Fruit fly (Drosophila melanogaster) whole organism, embryonic: ENCODE results near the gene Nak.

Experiments used
- B-H1 ChIP-seq: fragments of 200-800 bp; sonication (Bioruptor generic); IDR thresholded peaks from 3 replicates; pipeline ENCODE4 v1.3.6; 2022; ENCODE audit warnings: missing biosample characterization, missing genetic modification characterization
- B-H2 ChIP-seq: fragments of 200-800 bp; sonication (Bioruptor generic); optimal IDR thresholded peaks from 2 replicates; lab custom pipeline; 2018; ENCODE audit warnings: missing biosample characterization, mild to moderate bottlenecking, missing genetic modification characterization
- BEAF-32 ChIP-seq: fragments of 200-800 bp; sonication (Bioruptor generic); optimal IDR thresholded peaks from 3 replicates; lab custom pipeline; 2017; ENCODE audit warnings: missing biosample characterization, missing genetic modification characterization, mild to moderate bottlenecking, moderate library complexity, missing genetic modification reagents
- CG10267 ChIP-seq: fragments of 200-800 bp; sonication (Bioruptor generic); optimal IDR thresholded peaks from 2 replicates; lab custom pipeline; 2018; ENCODE audit warnings: missing biosample characterization, mild to moderate bottlenecking, missing genetic modification characterization, moderate library complexity
- CG10366 ChIP-seq: fragments of 200-800 bp; sonication (Bioruptor generic); IDR thresholded peaks from 2 replicates; pipeline ENCODE4 v1.3.6; 2022; ENCODE audit warnings: missing biosample characterization, missing genetic modification characterization
- CG11504 ChIP-seq: fragments of 200-800 bp; sonication (Bioruptor generic); optimal IDR thresholded peaks from 3 replicates; lab custom pipeline; 2019; ENCODE audit warnings: missing biosample characterization, mild to moderate bottlenecking, missing genetic modification characterization, moderate library complexity
- CG12299 ChIP-seq: fragments of 200-800 bp; sonication (Bioruptor generic); optimal IDR thresholded peaks from 2 replicates; lab custom pipeline; 2018; ENCODE audit warnings: missing biosample characterization, mild to moderate bottlenecking, missing genetic modification characterization
- CG14014 ChIP-seq: fragments of 200-800 bp; sonication (Bioruptor generic); IDR thresholded peaks from 2 replicates; pipeline ENCODE4 v1.3.6; 2022; ENCODE audit warnings: missing biosample characterization, missing genetic modification characterization
- CG15011 ChIP-seq: fragments of 200-800 bp; sonication (Bioruptor generic); optimal IDR thresholded peaks from 3 replicates; lab custom pipeline; 2018; ENCODE audit warnings: missing biosample characterization, mild to moderate bottlenecking, missing genetic modification characterization
- CG15479 ChIP-seq: fragments of 200-800 bp; sonication (Bioruptor generic); optimal IDR thresholded peaks from 3 replicates; lab custom pipeline; 2019; ENCODE audit warnings: missing biosample characterization, mild to moderate bottlenecking, missing genetic modification characterization, moderate library complexity
- CG15514 ChIP-seq: fragments of 200-800 bp; sonication (Bioruptor generic); optimal IDR thresholded peaks from 3 replicates; lab custom pipeline; 2017; ENCODE audit warnings: missing biosample characterization, missing genetic modification characterization, mild to moderate bottlenecking, moderate library complexity, missing genetic modification reagents
- CG1832 ChIP-seq: fragments of 200-800 bp; sonication (Bioruptor generic); optimal IDR thresholded peaks from 2 replicates; lab custom pipeline; 2017; ENCODE audit warnings: missing biosample characterization, mild to moderate bottlenecking, missing genetic modification characterization, inconsistent platforms
- CG2120 ChIP-seq: fragments of 200-800 bp; sonication (Bioruptor generic); optimal IDR thresholded peaks from 3 replicates; lab custom pipeline; 2016; ENCODE audit warnings: missing biosample characterization, missing genetic modification characterization
- CG2712 ChIP-seq: fragments of 200-800 bp; optimal IDR thresholded peaks from 3 replicates; lab custom pipeline; 2019; ENCODE audit warnings: missing biosample characterization, mild to moderate bottlenecking, missing genetic modification characterization, moderate library complexity
- CG30431 ChIP-seq: fragments of 200-800 bp; sonication (Bioruptor generic); optimal IDR thresholded peaks from 2 replicates; lab custom pipeline; 2017; ENCODE audit warnings: missing biosample characterization, missing genetic modification characterization
- CG3281 ChIP-seq: fragments of 200-800 bp; sonication (Bioruptor generic); optimal IDR thresholded peaks from 3 replicates; lab custom pipeline; 2017; ENCODE audit warnings: missing biosample characterization, mild to moderate bottlenecking, missing genetic modification characterization
- CG3407 ChIP-seq: fragments of 200-800 bp; sonication (Bioruptor generic); optimal IDR thresholded peaks from 2 replicates; lab custom pipeline; 2018; ENCODE audit warnings: missing biosample characterization, mild to moderate bottlenecking, missing genetic modification characterization
- CG3838 ChIP-seq: fragments of 200-800 bp; sonication (Bioruptor generic); optimal IDR thresholded peaks from 3 replicates; lab custom pipeline; 2016; ENCODE audit warnings: missing biosample characterization, missing genetic modification characterization
- CG3995 ChIP-seq: fragments of 200-800 bp; sonication (Bioruptor generic); optimal IDR thresholded peaks from 3 replicates; lab custom pipeline; 2016; ENCODE audit warnings: missing biosample characterization, missing genetic modification characterization
- CG6254 ChIP-seq: fragments of 200-800 bp; sonication (Bioruptor generic); optimal IDR thresholded peaks from 3 replicates; lab custom pipeline; 2017; ENCODE audit warnings: mild to moderate bottlenecking, missing biosample characterization, missing genetic modification reagents, missing genetic modification characterization
- CG6791 ChIP-seq: fragments of 200-800 bp; sonication (Bioruptor generic); IDR thresholded peaks from 3 replicates; pipeline ENCODE4 v1.3.6; 2022; ENCODE audit warnings: missing biosample characterization, missing genetic modification characterization; ENCODE audit not compliant: partially characterized antibody
- CG7786 ChIP-seq: fragments of 200-800 bp; sonication (Bioruptor generic); optimal IDR thresholded peaks from 2 replicates; lab custom pipeline; 2016; ENCODE audit warnings: missing biosample characterization, missing genetic modification characterization
- CG7839 ChIP-seq: fragments of 200-800 bp; sonication (Bioruptor generic); optimal IDR thresholded peaks from 3 replicates; lab custom pipeline; 2018; ENCODE audit warnings: missing biosample characterization, mild to moderate bottlenecking, missing genetic modification characterization, moderate library complexity
- CrebB ChIP-seq: fragments of 200-800 bp; sonication (Bioruptor generic); optimal IDR thresholded peaks from 3 replicates; lab custom pipeline; 2018; ENCODE audit warnings: missing biosample characterization, mild to moderate bottlenecking, missing genetic modification characterization
- Dip3 ChIP-seq: fragments of 200-800 bp; sonication (Bioruptor generic); optimal IDR thresholded peaks from 3 replicates; lab custom pipeline; 2016; ENCODE audit warnings: missing biosample characterization, missing genetic modification characterization
- HLHmδ ChIP-seq: fragments of 200-800 bp; sonication (Bioruptor generic); optimal IDR thresholded peaks from 2 replicates; lab custom pipeline; 2018; ENCODE audit warnings: missing biosample characterization, mild to moderate bottlenecking, missing genetic modification characterization, moderate library complexity
- Hmx ChIP-seq: fragments of 200-800 bp; sonication (Bioruptor generic); optimal IDR thresholded peaks from 2 replicates; lab custom pipeline; 2016; ENCODE audit warnings: missing biosample characterization, missing genetic modification characterization
- Hr39 ChIP-seq: fragments of >200 bp; optimal IDR thresholded peaks from 2 replicates; lab custom pipeline; 2017
- Jarid2 ChIP-seq: fragments of 200-800 bp; sonication (Bioruptor generic); optimal IDR thresholded peaks from 3 replicates; lab custom pipeline; 2017; ENCODE audit warnings: mild to moderate bottlenecking, missing biosample characterization, missing genetic modification reagents, missing genetic modification characterization
- Oli ChIP-seq: fragments of 200-800 bp; sonication (Bioruptor generic); optimal IDR thresholded peaks from 2 replicates; lab custom pipeline; 2018; ENCODE audit warnings: missing biosample characterization, mild to moderate bottlenecking, missing genetic modification characterization, moderate library complexity
- Rfx ChIP-seq: fragments of 200-800 bp; sonication (Bioruptor generic); IDR thresholded peaks from 2 replicates; pipeline ENCODE4 v1.3.6; 2022; ENCODE audit warnings: missing biosample characterization, missing genetic modification characterization
- Rx ChIP-seq: fragments of 200-800 bp; sonication (Bioruptor generic); IDR thresholded peaks from 2 replicates; pipeline ENCODE4 v1.3.6; 2022; ENCODE audit warnings: missing biosample characterization, missing genetic modification characterization
- Sin3A ChIP-seq: fragments of >200 bp; optimal IDR thresholded peaks from 2 replicates; lab custom pipeline; 2018
- Sry-δ ChIP-seq: fragments of 200-800 bp; sonication (Bioruptor generic); optimal IDR thresholded peaks from 2 replicates; lab custom pipeline; 2016; ENCODE audit warnings: missing biosample characterization, missing genetic modification characterization
- Ssrp ChIP-seq: fragments of 200-800 bp; sonication (Bioruptor generic); optimal IDR thresholded peaks from 2 replicates; lab custom pipeline; 2018; ENCODE audit warnings: missing biosample characterization, mild to moderate bottlenecking, missing genetic modification characterization, moderate library complexity
- Xbp1 ChIP-seq: fragments of 200-800 bp; sonication (Bioruptor generic); optimal IDR thresholded peaks from 3 replicates; lab custom pipeline; 2016; ENCODE audit warnings: missing biosample characterization, mild to moderate bottlenecking, missing genetic modification characterization
- amos ChIP-seq: fragments of 200-800 bp; sonication (Bioruptor generic); IDR thresholded peaks from 2 replicates; pipeline ENCODE4 v1.3.6; 2022; ENCODE audit warnings: missing biosample characterization, missing genetic modification characterization; ENCODE audit not compliant: partially characterized antibody
- aop ChIP-seq: fragments of 200-800 bp; sonication (Bioruptor generic); IDR thresholded peaks from 2 replicates; pipeline ENCODE4 v1.3.6; 2022; ENCODE audit warnings: missing biosample characterization, missing genetic modification characterization
- btn ChIP-seq: fragments of 200-800 bp; sonication (Bioruptor generic); optimal IDR thresholded peaks from 2 replicates; lab custom pipeline; 2016; ENCODE audit warnings: missing biosample characterization, missing genetic modification characterization
- da ChIP-seq: fragments of 200-800 bp; sonication (Bioruptor generic); optimal IDR thresholded peaks from 2 replicates; lab custom pipeline; 2016; ENCODE audit warnings: missing biosample characterization, missing genetic modification characterization
- ewg ChIP-seq: fragments of 200-800 bp; sonication (Bioruptor generic); optimal IDR thresholded peaks from 3 replicates; lab custom pipeline; 2017; ENCODE audit warnings: mild to moderate bottlenecking, missing biosample characterization, missing genetic modification reagents, missing genetic modification characterization
- fd64A ChIP-seq: fragments of 200-800 bp; sonication (Bioruptor generic); optimal IDR thresholded peaks from 3 replicates; lab custom pipeline; 2018; ENCODE audit warnings: missing biosample characterization, mild to moderate bottlenecking, missing genetic modification characterization
- gsb-n ChIP-seq: fragments of 200-800 bp; sonication (Bioruptor generic); optimal IDR thresholded peaks from 3 replicates; lab custom pipeline; 2018; ENCODE audit warnings: missing biosample characterization, mild to moderate bottlenecking, missing genetic modification characterization
- lola ChIP-seq, 3 experiments: fragments of >200 bp in 2 of 3; fragments of 200-800 bp in 1 of 3; sonication (Bioruptor generic) in 1 of 3; optimal IDR thresholded peaks; 2 replicates each; lab custom pipeline; 2017 to 2019; ENCODE audit warnings: missing biosample characterization in 3 of 3, missing genetic modification characterization in 3 of 3, mild to moderate bottlenecking in 1 of 3, moderate library complexity in 1 of 3
- otp ChIP-seq: fragments of 200-800 bp; sonication (Bioruptor generic); IDR thresholded peaks from 3 replicates; pipeline ENCODE4, ENCODE4 v1.3.6; 2022; ENCODE audit warnings: missing biosample characterization, missing genetic modification characterization
- slou ChIP-seq: fragments of 200-800 bp; sonication (Bioruptor generic); optimal IDR thresholded peaks from 3 replicates; lab custom pipeline; 2016; ENCODE audit warnings: missing biosample characterization, missing genetic modification characterization
- yki ChIP-seq: fragments of >200 bp; optimal IDR thresholded peaks from 3 replicates; lab custom pipeline; 2018
- z ChIP-seq: fragments of 200-800 bp; sonication (Bioruptor generic); IDR thresholded peaks from 3 replicates; pipeline ENCODE4 v1.3.6; 2022; ENCODE audit warnings: missing biosample characterization, missing genetic modification characterization
- zfh2 ChIP-seq: fragments of 200-800 bp; sonication (Bioruptor generic); optimal IDR thresholded peaks from 2 replicates; lab custom pipeline; 2016; ENCODE audit warnings: missing biosample characterization, missing genetic modification characterization

The Nak gene

dm6 chr2L:18987078-18987895 is 18.7 kb upstream of the Nak start, which contains the start of the genes Swip-1 and EMC5 (continued):
- no peak for TF ChIP-seq CG3838 (GFP tag; lab: Kevin White, UChicago)
- TF ChIP-seq z (GFP tag; lab: Robert Waterston, UW), result no peak
- TF ChIP-seq CG7839, result peak; percentile 73
- TF ChIP-seq CG7786 (GFP tag; lab: Kevin White, UChicago), result no peak
- no peak for TF ChIP-seq da (GFP tag; lab: Kevin White, UChicago)
- TF ChIP-seq CG12299 (tag; lab: Kevin White, UChicago), result peak; percentile 27
- TF ChIP-seq CG6791 (GFP tag; lab: Robert Waterston, UW), result peak; percentile 58; the same call in 2 of the 3 replicates
- 0 out of 2 replicates have a peak, but pooled peaks have one; percentile 15 for TF ChIP-seq Rx (GFP tag; lab: Robert Waterston, UW)
- TF ChIP-seq Xbp1 (GFP tag; lab: Kevin White, UChicago), result peak; percentile 73
- peak; percentile 64 for TF ChIP-seq gsb-n (tag; lab: Kevin White, UChicago)
- TF ChIP-seq yki (lab: Kevin White, UChicago), result no peak
- peak; percentile 47 for TF ChIP-seq CG15514 (GFP tag; lab: Kevin White, UChicago)
- TF ChIP-seq otp, result no peak; the same call in 2 of the 3 replicates
- TF ChIP-seq Jarid2 (GFP tag; lab: Kevin White, UChicago), result peak; percentile 87
- TF ChIP-seq CG15011, result no peak
- peak in 1 of 3 experiments; percentile 72 for TF ChIP-seq lola (GFP tag; optimal IDR thresholded peaks at IDR 0.05; lab: Kevin White, UChicago)
- TF ChIP-seq CG6254 (GFP tag; lab: Kevin White, UChicago), result peak; percentile 19
- no peak for TF ChIP-seq CG1832 (GFP tag; lab: Kevin White, UChicago)
- peak; percentile 62 for TF ChIP-seq amos (GFP tag; lab: Robert Waterston, UW)
- TF ChIP-seq CG2120 (GFP tag; lab: Kevin White, UChicago), result peak; percentile 54
- TF ChIP-seq CG11504 (tag; lab: Kevin White, UChicago), result peak; percentile 75
- TF ChIP-seq BEAF-32 (GFP tag; lab: Kevin White, UChicago), result peak; percentile 74
- TF ChIP-seq Rfx (GFP tag; lab: Robert Waterston, UW), result peak; percentile 78
- TF ChIP-seq zfh2 (GFP tag; lab: Kevin White, UChicago), result peak; percentile 13
- peak; percentile 44 for TF ChIP-seq CG3281 (GFP tag; lab: Kevin White, UChicago)
- peak; percentile 45 for TF ChIP-seq slou
- TF ChIP-seq CG10366, result no peak
- TF ChIP-seq B-H1 (GFP tag; lab: Robert Waterston, UW), result peak; percentile 17; the same call in 1 of the 3 replicates
- TF ChIP-seq btn (GFP tag; lab: Kevin White, UChicago), result no peak
- no peak for TF ChIP-seq Sin3A
- no peak for TF ChIP-seq Dip3 (GFP tag; lab: Kevin White, UChicago)
- TF ChIP-seq CG3995 (GFP tag; lab: Kevin White, UChicago), result peak; percentile 6
- no peak for TF ChIP-seq Hmx (GFP tag; lab: Kevin White, UChicago)
- peak; percentile 19 for TF ChIP-seq CrebB (tag; lab: Kevin White, UChicago)
- no peak for TF ChIP-seq Hr39
- TF ChIP-seq Oli (tag; lab: Kevin White, UChicago), result peak; percentile 24
- peak; percentile 68 for TF ChIP-seq Sry-δ (GFP tag; lab: Kevin White, UChicago)
- TF ChIP-seq CG3407 (GFP tag; lab: Kevin White, UChicago), result peak; percentile 13
- TF ChIP-seq HLHmδ (GFP tag; lab: Kevin White, UChicago), result peak; percentile 69
- no peak for TF ChIP-seq CG15479 (GFP tag; lab: Kevin White, UChicago)
- TF ChIP-seq CG10267 (tag; lab: Kevin White, UChicago), result peak; percentile 75
- peak; percentile 73 for TF ChIP-seq CG14014 (GFP tag; lab: Robert Waterston, UW)
- TF ChIP-seq aop (GFP tag; lab: Robert Waterston, UW), result no peak
- no peak for TF ChIP-seq fd64A (GFP tag; lab: Kevin White, UChicago)
- TF ChIP-seq CG30431 (GFP tag; lab: Kevin White, UChicago), result no peak
- TF ChIP-seq Ssrp (tag; lab: Kevin White, UChicago), result peak; percentile 68
- TF ChIP-seq ewg (GFP tag; lab: Kevin White, UChicago), result peak; percentile 16
- TF ChIP-seq CG2712 (tag; lab: Kevin White, UChicago), result peak; percentile 80
- TF ChIP-seq B-H2 (GFP tag; lab: Kevin White, UChicago), result peak; percentile 66
